Worm (Caenorhabditis elegans): Measurements from ENCODE around the gene pcp-3.

The pcp-3 gene

ce11 chrIV:9130605-9131004 lies 28.2 kb downstream of the pcp-3 start (continued):
- TF ChIP-seq lim-7 (GFP tag; IDR thresholded peaks at IDR 0.05) = 0 out of 2 replicates have a peak, but pooled peaks have one; percentile 43
- no peak for TF ChIP-seq nhr-76 (tag; optimal IDR thresholded peaks at IDR 0.05)
- no peak for TF ChIP-seq dmd-6 (GFP tag; IDR thresholded peaks at IDR 0.05)
- no peak for TF ChIP-seq jun-1 (tag; optimal IDR thresholded peaks at IDR 0.05)
- TF ChIP-seq hlh-30 (tag; optimal IDR thresholded peaks at IDR 0.05; ENCODE audit: insufficient read depth) = no peak
- TF ChIP-seq snpc-1.2 (GFP tag; IDR thresholded peaks at IDR 0.05) = peak; percentile 88
- TF ChIP-seq php-3 (GFP tag; IDR thresholded peaks at IDR 0.05) = 0 out of 2 replicates have a peak, but pooled peaks have one; percentile 18
- no peak for TF ChIP-seq dpl-1 (GFP tag; optimal IDR thresholded peaks at IDR 0.05)

ce11 chrIV:9121545-9121944 lies 37.3 kb downstream of the pcp-3 start:
- peak; percentile 58 for TF ChIP-seq mep-1 (tag; optimal IDR thresholded peaks at IDR 0.05)
- TF ChIP-seq mdl-1 (tag; optimal IDR thresholded peaks at IDR 0.05) = peak; percentile 62 to 84
- no peak for TF ChIP-seq mdt-29 (GFP tag; IDR thresholded peaks at IDR 0.05)
- peak in 1 of 2 experiments; percentile 23 for TF ChIP-seq hif-1 (tag; optimal IDR thresholded peaks at IDR 0.05)
- TF ChIP-seq hlh-30 (tag; optimal IDR thresholded peaks at IDR 0.05; ENCODE audit: insufficient read depth) = peak; percentile 72
- TF ChIP-seq aha-1 (tag) = peak; percentile 81
- peak; percentile 51 for TF ChIP-seq nhr-25 (tag; optimal IDR thresholded peaks at IDR 0.05; ENCODE audit: borderline replicate concordance, insufficient read depth)
- TF ChIP-seq arid-1 (GFP tag; conservative IDR thresholded peaks at IDR 0.05) = no peak
- peak; percentile 67 for TF ChIP-seq mxl-3 (GFP tag; optimal IDR thresholded peaks at IDR 0.05)
- TF ChIP-seq nhr-28 (tag; optimal IDR thresholded peaks at IDR 0.05) = peak; percentile 74
- no peak for TF ChIP-seq ceh-82 (tag; optimal IDR thresholded peaks at IDR 0.05)
- TF ChIP-seq hmg-1.1 (GFP tag; IDR thresholded peaks at IDR 0.05) = 0 out of 2 replicates have a peak, but pooled peaks have one; percentile 41
- no peak for TF ChIP-seq gei-8 (GFP tag; optimal IDR thresholded peaks at IDR 0.05)
- TF ChIP-seq fos-1 (tag; optimal IDR thresholded peaks at IDR 0.05) = no peak
- TF ChIP-seq ceh-44 (GFP tag; IDR thresholded peaks at IDR 0.05) = no peak
- TF ChIP-seq hlh-11 (tag; optimal IDR thresholded peaks at IDR 0.05) = peak; percentile 56

- TF ChIP-seq php-3 (GFP tag; IDR thresholded peaks at IDR 0.05) = no peak
- TF ChIP-seq dmd-8 (GFP tag; IDR thresholded peaks at IDR 0.05) = no peak
- TF ChIP-seq spr-3 (GFP tag; optimal IDR thresholded peaks at IDR 0.05) = no peak
- TF ChIP-seq ztf-7 (tag; optimal IDR thresholded peaks at IDR 0.05) = no peak
- TF ChIP-seq vab-7 (GFP tag; IDR thresholded peaks at IDR 0.05) = no peak
- no peak for TF ChIP-seq nhr-76 (tag; optimal IDR thresholded peaks at IDR 0.05)
- TF ChIP-seq nhr-28 (tag; optimal IDR thresholded peaks at IDR 0.05) = no peak
- TF ChIP-seq aha-1 (tag) = peak; percentile 91
- TF ChIP-seq daf-8 (GFP tag; IDR thresholded peaks at IDR 0.05) = no peak
Observed at ce11 chrIV:9120220-9120619, 38.6 kb downstream of the pcp-3 start.

ce11 chrIV:9118792-9119191 lies 40.0 kb downstream of the pcp-3 start, which contains the start of gene nrfl-1:
nrfl-1 (plus strand) TSS chrIV:9119092.
- no peak for TF ChIP-seq zip-2 (tag; optimal IDR thresholded peaks at IDR 0.05)
- no peak for TF ChIP-seq egl-43 (GFP tag; IDR thresholded peaks at IDR 0.05)
- TF ChIP-seq dmd-9 (GFP tag; IDR thresholded peaks at IDR 0.05) = no peak
- no peak for TF ChIP-seq sdz-12 (GFP tag; optimal IDR thresholded peaks at IDR 0.05)

- TF ChIP-seq fos-1 (tag; optimal IDR thresholded peaks at IDR 0.05) (no peak), zip-2 (tag; optimal IDR thresholded peaks at IDR 0.05) (no peak), nhr-28 (tag; optimal IDR thresholded peaks at IDR 0.05) (peak; percentile 79), ama-1 (optimal IDR thresholded peaks at IDR 0.05) (peak; percentile 6), nhr-42 (GFP tag; IDR thresholded peaks at IDR 0.05) (no peak), mep-1 (tag; optimal IDR thresholded peaks at IDR 0.05) (peak; percentile 53), mes-2 (tag; optimal IDR thresholded peaks at IDR 0.05; ENCODE audit: poor library complexity, severe bottlenecking) (no peak), spr-1 (tag; optimal IDR thresholded peaks at IDR 0.05) (no peak), mxl-3 (GFP tag; optimal IDR thresholded peaks at IDR 0.05) (peak; percentile 41), dve-1 (tag; optimal IDR thresholded peaks at IDR 0.05; ENCODE audit: insufficient read depth) (peak; percentile 15), nhr-77 (tag; optimal IDR thresholded peaks at IDR 0.05) (peak; percentile 0), nhr-111 (GFP tag; optimal IDR thresholded peaks at IDR 0.05) (no peak), ceh-82 (tag; optimal IDR thresholded peaks at IDR 0.05) (no peak), unc-39 (tag; optimal IDR thresholded peaks at IDR 0.05) (no peak), hlh-11 (tag; optimal IDR thresholded peaks at IDR 0.05) (peak; percentile 75), daf-12 (tag; optimal IDR thresholded peaks at IDR 0.05) (no peak), fkh-10 (GFP tag; optimal IDR thresholded peaks at IDR 0.05) (no peak), mdl-1 (tag; optimal IDR thresholded peaks at IDR 0.05) (peak in 1 of 2 experiments; percentile 1), zfp-3 (GFP tag; conservative IDR thresholded peaks at IDR 0.05) (no peak), dmd-6 (GFP tag; IDR thresholded peaks at IDR 0.05) (peak; percentile 68)
Observed at ce11 chrIV:9118348-9118747, 40.5 kb downstream of the pcp-3 start.

Data from whole organism, L4 larva.